Fruit fly (Drosophila melanogaster): ENCODE results near the gene sog.

sog gene

DNA sequence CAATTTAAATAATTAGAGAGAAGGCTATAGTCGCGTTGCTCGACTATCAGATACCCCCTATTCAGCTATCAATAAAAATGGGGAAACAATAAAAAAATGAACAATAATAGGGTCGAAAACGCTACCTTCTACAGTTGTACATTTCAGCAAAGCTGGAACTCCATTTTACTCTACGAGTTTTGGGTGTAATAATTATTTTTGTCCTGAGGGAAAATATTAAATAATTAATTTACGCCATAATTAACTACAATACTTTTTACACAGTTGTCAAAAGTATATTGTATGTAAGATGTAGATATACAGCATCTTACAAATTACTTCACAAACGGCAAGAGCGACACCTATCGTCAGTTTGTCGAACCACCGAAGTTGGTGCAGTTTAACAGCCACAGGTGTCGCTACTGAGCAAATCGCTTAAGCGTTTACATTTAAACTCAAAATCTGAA lies 20.2 kb upstream of the sog start (continued):
- TF ChIP-seq gcm (GFP tag; optimal IDR thresholded peaks at IDR 0.05) (no peak), Ada2b (GFP tag; IDR thresholded peaks at IDR 0.05) (no peak), trh (GFP tag; optimal IDR thresholded peaks at IDR 0.05) (no peak), nerfin-1 (tag; optimal IDR thresholded peaks at IDR 0.05) (no peak), E2f1 (GFP tag; IDR thresholded peaks at IDR 0.05) (no peak), Trl (optimal IDR thresholded peaks at IDR 0.05) (no peak), Trl (GFP tag; optimal IDR thresholded peaks at IDR 0.05) (peak; percentile 29), Hr39 (optimal IDR thresholded peaks at IDR 0.05) (no peak), CG3163 (GFP tag; optimal IDR thresholded peaks at IDR 0.05) (no peak), gce (GFP tag; IDR thresholded peaks at IDR 0.05) (0 out of 3 replicates have a peak, but pooled peaks have one; percentile 49), CG7372 (GFP tag; IDR thresholded peaks at IDR 0.05) (0 out of 2 replicates have a peak, but pooled peaks have one; percentile 6), CG7987 (GFP tag; optimal IDR thresholded peaks at IDR 0.05) (no peak), corto (GFP tag; optimal IDR thresholded peaks at IDR 0.05) (no peak), CG14667 (GFP tag; IDR thresholded peaks at IDR 0.05) (no peak), CG6813 (GFP tag; optimal IDR thresholded peaks at IDR 0.05) (no peak), H15 (GFP tag; IDR thresholded peaks at IDR 0.05) (no peak), fd3F (GFP tag; optimal IDR thresholded peaks at IDR 0.05) (no peak), Dfd (GFP tag; optimal IDR thresholded peaks at IDR 0.05) (no peak), Mad (GFP tag; optimal IDR thresholded peaks at IDR 0.05) (peak; percentile 26), CG18476 (GFP tag; optimal IDR thresholded peaks at IDR 0.05) (no peak), Scr (GFP tag; IDR thresholded peaks at IDR 0.05; ENCODE audit: partially characterized antibody) (peak; percentile 69), BtbVII (GFP tag; optimal IDR thresholded peaks at IDR 0.05) (no peak), Bdp1 (GFP tag; optimal IDR thresholded peaks at IDR 0.05) (no peak), Ets65A (GFP tag) (peak; percentile 94), CG2889 (GFP tag; IDR thresholded peaks at IDR 0.05) (no peak), gfzf (GFP tag; optimal IDR thresholded peaks at IDR 0.05) (no peak), Bteb2 (GFP tag; optimal IDR thresholded peaks at IDR 0.05) (no peak), lab (GFP tag; optimal IDR thresholded peaks at IDR 0.05) (no peak), CG6854 (GFP tag; optimal IDR thresholded peaks at IDR 0.05) (no peak), dmrt11E (tag; optimal IDR thresholded peaks at IDR 0.05) (peak; percentile 25), ap (GFP tag; IDR thresholded peaks at IDR 0.05) (0 out of 2 replicates have a peak, but pooled peaks have one; percentile 9), CG11085 (GFP tag; IDR thresholded peaks at IDR 0.05) (0 out of 2 replicates have a peak, but pooled peaks have one; percentile 35), CG3407 (GFP tag; optimal IDR thresholded peaks at IDR 0.05) (no peak), mirr (GFP tag; optimal IDR thresholded peaks at IDR 0.05) (no peak), CG42726 (GFP tag; IDR thresholded peaks at IDR 0.05; ENCODE audit: partially characterized antibody) (peak; percentile 60), Lhr (GFP tag; optimal IDR thresholded peaks at IDR 0.05) (peak; percentile 60), CG11504 (tag; optimal IDR thresholded peaks at IDR 0.05) (peak; percentile 71), CoRest (tag; optimal IDR thresholded peaks at IDR 0.05) (peak; percentile 44), caup (GFP tag; optimal IDR thresholded peaks at IDR 0.05; ENCODE audit: severe bottlenecking) (no peak), Hmx (GFP tag; optimal IDR thresholded peaks at IDR 0.05) (no peak), ind (GFP tag; optimal IDR thresholded peaks at IDR 0.05) (peak; percentile 26), HLHmδ (GFP tag; optimal IDR thresholded peaks at IDR 0.05) (no peak), CG10147 (GFP tag; optimal IDR thresholded peaks at IDR 0.05) (no peak), HmgD (GFP tag; optimal IDR thresholded peaks at IDR 0.05) (no peak), Deaf1 (tag; optimal IDR thresholded peaks at IDR 0.05) (no peak), CG17186 (GFP tag; optimal IDR thresholded peaks at IDR 0.05) (no peak), CG13296 (GFP tag; optimal IDR thresholded peaks at IDR 0.05) (no peak), gt (GFP tag; IDR thresholded peaks at IDR 0.05) (no peak), ftz-f1 (GFP tag; optimal IDR thresholded peaks at IDR 0.05) (no peak), CG17829 (tag; optimal IDR thresholded peaks at IDR 0.05) (peak; percentile 60), Sox102F (GFP tag; optimal IDR thresholded peaks at IDR 0.05) (peak; percentile 55)
